Worm (Caenorhabditis elegans): ENCODE data around the gene R05H5.3.

The R05H5.3 gene

DNA sequence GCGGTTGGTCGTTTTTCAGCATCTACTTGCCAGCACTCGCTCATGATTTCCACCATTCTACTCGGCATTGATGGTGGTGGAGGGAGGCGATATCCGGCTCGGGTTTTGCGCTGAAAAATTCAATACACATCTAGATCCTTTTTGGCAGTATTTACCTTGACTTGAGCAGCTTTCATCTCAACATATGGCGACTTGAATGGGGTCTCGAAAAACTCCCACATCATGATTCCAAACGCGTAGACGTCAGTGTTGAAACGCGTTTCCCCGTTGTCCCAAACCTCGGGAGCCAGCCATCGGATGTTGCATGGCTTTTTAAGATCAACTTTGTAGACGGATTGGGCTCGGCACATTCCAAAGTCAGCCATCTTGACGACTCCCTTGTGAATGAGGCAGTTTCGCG lies 1.1 kb downstream of the R05H5.3 start:
- no peak for TF ChIP-seq zag-1 (tag; optimal IDR thresholded peaks at IDR 0.05)
- no peak for TF ChIP-seq lsy-12 (tag; optimal IDR thresholded peaks at IDR 0.05)
- no peak for TF ChIP-seq jun-1 (tag; optimal IDR thresholded peaks at IDR 0.05)
- TF ChIP-seq mdl-1 (tag; optimal IDR thresholded peaks at IDR 0.05), result no peak
- no peak for TF ChIP-seq nhr-67 (tag; optimal IDR thresholded peaks at IDR 0.05)
- no peak for TF ChIP-seq unc-62 (GFP tag; optimal IDR thresholded peaks at IDR 0.05)

DNA sequence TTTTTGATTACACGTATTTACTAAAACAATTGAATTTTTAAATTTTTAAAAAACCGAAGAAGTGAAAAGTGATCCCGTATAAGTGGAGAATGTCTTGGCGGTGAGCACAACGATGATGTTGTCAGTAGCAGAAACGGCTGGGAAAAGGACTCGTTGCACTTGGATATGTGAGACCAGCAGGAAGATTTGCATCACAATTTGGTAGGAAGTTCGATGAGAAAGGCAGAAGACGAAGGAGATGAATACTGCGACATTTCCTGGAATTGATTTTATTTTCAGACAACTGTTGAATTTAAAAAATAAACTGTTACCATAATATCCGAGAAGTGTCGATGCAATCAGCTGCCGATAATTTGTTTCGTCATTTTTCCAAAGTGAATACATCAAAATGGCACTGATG lies 2.5 kb downstream of the R05H5.3 start, which contains the start of gene R05H5.4:
TSS of gene R05H5.4 (minus strand) at position 101 of the 400 bp plus-strand sequence.
- TF ChIP-seq ama-1 (optimal IDR thresholded peaks at IDR 0.05) (no peak), egl-27 (tag; optimal IDR thresholded peaks at IDR 0.05) (no peak), hmg-11 (tag; optimal IDR thresholded peaks at IDR 0.05) (no peak), nhr-43 (tag; optimal IDR thresholded peaks at IDR 0.05; ENCODE audit: poor library complexity, severe bottlenecking) (no peak), ztf-11 (tag; optimal IDR thresholded peaks at IDR 0.05) (no peak), nhr-237 (tag; optimal IDR thresholded peaks at IDR 0.05) (no peak), snpc-4 (tag; optimal IDR thresholded peaks at IDR 0.05) (no peak), egl-5 (tag; optimal IDR thresholded peaks at IDR 0.05) (no peak), nhr-25 (tag; optimal IDR thresholded peaks at IDR 0.05) (no peak), ZK546.5 (tag; optimal IDR thresholded peaks at IDR 0.05) (no peak), tbx-2 (tag; optimal IDR thresholded peaks at IDR 0.05) (no peak), nfya-1 (tag; optimal IDR thresholded peaks at IDR 0.05; ENCODE audit: insufficient read depth) (no peak), ceh-82 (tag; optimal IDR thresholded peaks at IDR 0.05) (no peak), ceh-9 (tag; optimal IDR thresholded peaks at IDR 0.05) (no peak), fkh-10 (GFP tag; optimal IDR thresholded peaks at IDR 0.05) (no peak), nhr-76 (tag; optimal IDR thresholded peaks at IDR 0.05) (no peak), lin-15B (tag; optimal IDR thresholded peaks at IDR 0.05) (no peak), nhr-12 (tag; optimal IDR thresholded peaks at IDR 0.05) (no peak)

DNA sequence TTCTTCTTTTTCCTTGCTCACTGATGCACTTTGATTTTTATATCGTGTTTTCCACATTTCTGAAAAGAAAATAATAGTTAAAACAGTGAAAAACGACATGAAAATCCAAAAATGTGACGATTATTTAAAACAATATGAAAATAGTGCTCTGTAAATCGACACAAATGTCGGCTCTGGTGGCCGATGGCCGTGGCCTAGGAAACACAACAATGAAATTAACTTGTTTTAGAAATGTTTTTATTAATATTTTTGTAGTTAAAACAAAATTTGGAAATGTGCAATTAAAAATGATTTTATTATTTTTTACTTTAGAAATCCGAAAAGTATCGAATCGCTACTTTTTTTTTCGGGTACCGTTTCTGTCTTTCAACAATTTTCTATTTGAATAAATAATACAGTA lies 3.3 kb downstream of the R05H5.3 start, which contains the start of gene arv-1:
TSS of gene arv-1 (minus strand) at position 65 of the 400 bp plus-strand sequence.
- TF ChIP-seq fos-1 (tag; optimal IDR thresholded peaks at IDR 0.05) (no peak), sea-2 (GFP tag; optimal IDR thresholded peaks at IDR 0.05) (no peak), pqm-1 (tag; optimal IDR thresholded peaks at IDR 0.05) (peak; percentile 55), ceh-16 (tag; optimal IDR thresholded peaks at IDR 0.05) (no peak), nfya-1 (tag; optimal IDR thresholded peaks at IDR 0.05; ENCODE audit: insufficient read depth) (peak; percentile 56), nhr-67 (tag; optimal IDR thresholded peaks at IDR 0.05) (no peak), nhr-76 (tag; optimal IDR thresholded peaks at IDR 0.05) (no peak), ceh-9 (tag; optimal IDR thresholded peaks at IDR 0.05) (no peak), egl-27 (tag; optimal IDR thresholded peaks at IDR 0.05) (no peak), elt-3 (tag; optimal IDR thresholded peaks at IDR 0.05) (no peak), jun-1 (tag; optimal IDR thresholded peaks at IDR 0.05) (no peak), nhr-11 (tag; optimal IDR thresholded peaks at IDR 0.05) (no peak), snpc-4 (tag; optimal IDR thresholded peaks at IDR 0.05) (peak; percentile 62), pha-4 (tag; optimal IDR thresholded peaks at IDR 0.05) (peak; percentile 65), unc-39 (tag; optimal IDR thresholded peaks at IDR 0.05) (no peak), nhr-237 (tag; optimal IDR thresholded peaks at IDR 0.05) (no peak), ztf-4 (tag; optimal IDR thresholded peaks at IDR 0.05) (no peak), elt-1 (tag; optimal IDR thresholded peaks at IDR 0.05) (no peak), lin-39 (tag; optimal IDR thresholded peaks at IDR 0.05) (no peak), mml-1 (tag; optimal IDR thresholded peaks at IDR 0.05) (no peak), eor-1 (tag; optimal IDR thresholded peaks at IDR 0.05) (no peak), nhr-23 (tag; optimal IDR thresholded peaks at IDR 0.05) (peak; percentile 83), fkh-10 (GFP tag; optimal IDR thresholded peaks at IDR 0.05) (no peak), ceh-82 (tag; optimal IDR thresholded peaks at IDR 0.05) (no peak), aly-2 (tag; optimal IDR thresholded peaks at IDR 0.05) (no peak), tbx-2 (tag; optimal IDR thresholded peaks at IDR 0.05) (no peak), nhr-12 (tag; optimal IDR thresholded peaks at IDR 0.05) (no peak), lin-15B (tag; optimal IDR thresholded peaks at IDR 0.05) (peak; percentile 67), zag-1 (tag; optimal IDR thresholded peaks at IDR 0.05) (no peak), unc-62 (GFP tag; optimal IDR thresholded peaks at IDR 0.05) (no peak), nhr-43 (tag; optimal IDR thresholded peaks at IDR 0.05; ENCODE audit: poor library complexity, severe bottlenecking) (peak; percentile 69), ama-1 (optimal IDR thresholded peaks at IDR 0.05) (peak; percentile 32), mdl-1 (tag; optimal IDR thresholded peaks at IDR 0.05) (no peak), nhr-25 (tag; optimal IDR thresholded peaks at IDR 0.05) (peak; percentile 6), ceh-28 (tag; optimal IDR thresholded peaks at IDR 0.05) (no peak), lsy-12 (tag; optimal IDR thresholded peaks at IDR 0.05) (no peak), daf-12 (tag; optimal IDR thresholded peaks at IDR 0.05) (no peak), egl-5 (tag; optimal IDR thresholded peaks at IDR 0.05) (no peak), nhr-28 (tag; optimal IDR thresholded peaks at IDR 0.05) (no peak), elt-2 (tag; optimal IDR thresholded peaks at IDR 0.05) (peak; percentile 15), hmg-11 (tag; optimal IDR thresholded peaks at IDR 0.05) (no peak), ZK546.5 (tag; optimal IDR thresholded peaks at IDR 0.05) (no peak), skn-1 (tag; optimal IDR thresholded peaks at IDR 0.05) (no peak), R02D3.7 (tag; optimal IDR thresholded peaks at IDR 0.05) (peak; percentile 91), nhr-77 (tag; optimal IDR thresholded peaks at IDR 0.05) (no peak), fkh-2 (tag; optimal IDR thresholded peaks at IDR 0.05) (no peak)
